Worm (Caenorhabditis elegans): ENCODE results near the gene coa-4.

DNA sequence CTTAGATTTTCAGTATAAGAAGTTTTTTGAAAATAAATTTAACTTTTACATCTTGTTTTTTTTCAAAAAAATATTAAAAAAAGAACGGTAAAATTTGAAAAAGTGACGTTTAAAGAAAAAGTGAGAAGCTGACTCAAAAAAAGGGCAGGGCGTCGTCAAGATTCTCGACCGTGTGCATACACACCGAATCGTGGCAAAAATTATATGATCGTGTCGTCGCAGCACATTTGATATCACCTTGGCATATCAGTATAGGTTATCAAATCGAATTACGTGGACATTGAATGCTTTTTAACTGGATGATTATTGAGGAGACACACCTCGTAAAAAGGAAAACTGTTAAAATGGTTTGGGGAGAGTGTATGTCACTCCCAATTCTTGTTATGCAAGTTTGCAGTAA lies 2.4 kb downstream of the coa-4 start:
- TF ChIP-seq daf-8 (GFP tag; IDR thresholded peaks at IDR 0.05) (no peak), zfp-2 (tag; optimal IDR thresholded peaks at IDR 0.05) (no peak), lin-1 (GFP tag; IDR thresholded peaks at IDR 0.05) (0 out of 2 replicates have a peak, but pooled peaks have one; percentile 27), daf-12 (tag; optimal IDR thresholded peaks at IDR 0.05) (no peak), snpc-4 (tag; optimal IDR thresholded peaks at IDR 0.05) (no peak)

Measured in whole organism, L4 larva.